Fruit fly (Drosophila melanogaster) whole organism, embryonic: ENCODE data around the gene CG15199.
A peak's percentile ranks its signal among the peaks of the same experiment; 100 is the strongest.

ENCODE experiments used
- Ada2b ChIP-seq: fragments of 200-800 bp; sonication (Bioruptor generic); IDR thresholded peaks from 2 replicates; pipeline ENCODE4 v1.3.6; 2022; ENCODE audit warnings: missing biosample characterization, missing genetic modification characterization
- Awh ChIP-seq: fragments of 200-800 bp; sonication (Bioruptor generic); IDR thresholded peaks from 2 replicates; pipeline ENCODE4, ENCODE4 v1.3.6; 2022; ENCODE audit warnings: missing biosample characterization, missing genetic modification characterization
- CG10274 ChIP-seq: fragments of 200-800 bp; sonication (Bioruptor generic); optimal IDR thresholded peaks from 3 replicates; lab custom pipeline; 2017; ENCODE audit warnings: missing biosample characterization, mild to moderate bottlenecking, missing genetic modification characterization
- CG10462 ChIP-seq: fragments of 200-800 bp; sonication (Bioruptor generic); optimal IDR thresholded peaks from 2 replicates; lab custom pipeline; 2016; ENCODE audit warnings: missing biosample characterization, missing genetic modification characterization
- CG12071 ChIP-seq: fragments of 200-800 bp; sonication (Bioruptor generic); optimal IDR thresholded peaks from 3 replicates; lab custom pipeline; 2018; ENCODE audit warnings: missing biosample characterization, mild to moderate bottlenecking, missing genetic modification characterization
- CG13894 ChIP-seq: fragments of 200-800 bp; sonication (Bioruptor generic); optimal IDR thresholded peaks from 3 replicates; lab custom pipeline; 2018; ENCODE audit warnings: missing biosample characterization, mild to moderate bottlenecking, missing genetic modification characterization, moderate library complexity
- CG17612 ChIP-seq: fragments of 200-800 bp; sonication (Bioruptor generic); IDR thresholded peaks from 2 replicates; pipeline ENCODE4 v1.3.6; 2022; ENCODE audit warnings: missing biosample characterization, missing genetic modification characterization
- CG17802 ChIP-seq: fragments of 200-800 bp; sonication (Bioruptor generic); optimal IDR thresholded peaks from 2 replicates; lab custom pipeline; 2018; ENCODE audit warnings: missing biosample characterization, mild to moderate bottlenecking, missing genetic modification characterization, moderate library complexity
- CG18476 ChIP-seq: fragments of 200-800 bp; sonication (Bioruptor generic); optimal IDR thresholded peaks from 2 replicates; lab custom pipeline; 2016; ENCODE audit warnings: missing biosample characterization, mild to moderate bottlenecking, missing genetic modification characterization
- CG2875 ChIP-seq: fragments of 200-800 bp; sonication (Bioruptor generic); optimal IDR thresholded peaks from 2 replicates; lab custom pipeline; 2017; ENCODE audit warnings: missing biosample characterization, mild to moderate bottlenecking, missing genetic modification characterization, missing genetic modification reagents
- CG31365 ChIP-seq: fragments of 200-800 bp; sonication (Bioruptor generic); optimal IDR thresholded peaks from 2 replicates; lab custom pipeline; 2018; ENCODE audit warnings: missing biosample characterization, mild to moderate bottlenecking, missing genetic modification characterization
- CG31388 ChIP-seq: fragments of 200-800 bp; sonication (Bioruptor generic); optimal IDR thresholded peaks from 2 replicates; lab custom pipeline; 2016; ENCODE audit warnings: missing biosample characterization, missing genetic modification characterization
- CG32767 ChIP-seq: fragments of 200-800 bp; sonication (Bioruptor generic); IDR thresholded peaks from 2 replicates; pipeline ENCODE4 v1.3.6; 2022; ENCODE audit warnings: missing biosample characterization, missing genetic modification characterization
- CG32772 ChIP-seq: fragments of 200-800 bp; sonication (Bioruptor generic); IDR thresholded peaks from 2 replicates; pipeline ENCODE4 v1.3.6; 2022; ENCODE audit warnings: missing biosample characterization, missing genetic modification characterization
- CG4360 ChIP-seq: fragments of 200-800 bp; sonication (Bioruptor generic); IDR thresholded peaks from 2 replicates; pipeline ENCODE4 v1.3.6; 2022; ENCODE audit warnings: missing biosample characterization, missing genetic modification characterization
- CG4730 ChIP-seq: fragments of 200-800 bp; sonication (Bioruptor generic); IDR thresholded peaks from 2 replicates; pipeline ENCODE4 v1.3.6; 2022; ENCODE audit warnings: missing biosample characterization, missing genetic modification characterization
- CG7839 ChIP-seq: fragments of 200-800 bp; sonication (Bioruptor generic); optimal IDR thresholded peaks from 3 replicates; lab custom pipeline; 2018; ENCODE audit warnings: missing biosample characterization, mild to moderate bottlenecking, missing genetic modification characterization, moderate library complexity
- CG8765 ChIP-seq: fragments of 200-800 bp; sonication (Bioruptor generic); IDR thresholded peaks from 2 replicates; pipeline ENCODE4 v1.3.6; 2022; ENCODE audit warnings: missing biosample characterization, missing genetic modification characterization
- H15 ChIP-seq: fragments of 200-800 bp; sonication (Bioruptor generic); IDR thresholded peaks from 3 replicates; pipeline ENCODE4 v1.3.6; 2022; ENCODE audit warnings: missing biosample characterization, missing genetic modification characterization
- HLH3B ChIP-seq: fragments of 200-800 bp; sonication (Bioruptor generic); IDR thresholded peaks from 2 replicates; pipeline ENCODE4 v1.3.6; 2022; ENCODE audit warnings: missing biosample characterization, missing genetic modification characterization
- Neu2 ChIP-seq: fragments of 200-800 bp; sonication (Bioruptor generic); optimal IDR thresholded peaks from 3 replicates; lab custom pipeline; 2016; ENCODE audit warnings: missing biosample characterization, missing genetic modification characterization, borderline replicate concordance
- NfI ChIP-seq: fragments of 200-800 bp; sonication (Bioruptor generic); optimal IDR thresholded peaks from 3 replicates; lab custom pipeline; 2018; ENCODE audit warnings: missing biosample characterization, mild to moderate bottlenecking, missing genetic modification characterization, moderate library complexity
- Ptx1 ChIP-seq: fragments of 200-800 bp; sonication (Bioruptor generic); IDR thresholded peaks from 2 replicates; pipeline ENCODE4 v1.3.6; 2022; ENCODE audit warnings: missing biosample characterization, missing genetic modification characterization
- ab ChIP-seq: fragments of 200-800 bp; sonication (Bioruptor generic); optimal IDR thresholded peaks from 2 replicates; lab custom pipeline; 2016; ENCODE audit warnings: missing biosample characterization, missing genetic modification characterization
- ac ChIP-seq: fragments of 200-800 bp; sonication (Bioruptor generic); optimal IDR thresholded peaks from 3 replicates; lab custom pipeline; 2017; ENCODE audit warnings: missing biosample characterization, mild to moderate bottlenecking, missing genetic modification characterization
- ato ChIP-seq: fragments of 200-800 bp; sonication (Bioruptor generic); IDR thresholded peaks from 2 replicates; pipeline ENCODE4 v1.3.6; 2022; ENCODE audit warnings: missing biosample characterization, missing genetic modification characterization; ENCODE audit not compliant: partially characterized antibody
- btn ChIP-seq: fragments of 200-800 bp; sonication (Bioruptor generic); optimal IDR thresholded peaks from 2 replicates; lab custom pipeline; 2016; ENCODE audit warnings: missing biosample characterization, missing genetic modification characterization
- chn ChIP-seq: fragments of 200-800 bp; sonication (Bioruptor generic); optimal IDR thresholded peaks from 2 replicates; lab custom pipeline; 2016; ENCODE audit warnings: missing biosample characterization, missing genetic modification characterization
- crc ChIP-seq: fragments of 200-800 bp; sonication (Bioruptor generic); optimal IDR thresholded peaks from 2 replicates; lab custom pipeline; 2016; ENCODE audit warnings: missing biosample characterization, missing genetic modification characterization
- crol ChIP-seq: fragments of 200-800 bp; sonication (Bioruptor generic); IDR thresholded peaks from 2 replicates; pipeline ENCODE4 v1.3.6; 2022; ENCODE audit warnings: missing biosample characterization, missing genetic modification characterization
- dm ChIP-seq: fragments of 200-800 bp; sonication (Bioruptor generic); optimal IDR thresholded peaks from 3 replicates; lab custom pipeline; 2016; ENCODE audit warnings: missing biosample characterization, missing genetic modification characterization
- emc ChIP-seq: fragments of 200-800 bp; sonication (Bioruptor generic); optimal IDR thresholded peaks from 2 replicates; lab custom pipeline; 2016; ENCODE audit warnings: missing biosample characterization, missing genetic modification characterization
- fd96Cb ChIP-seq: fragments of 200-800 bp; sonication (Bioruptor generic); optimal IDR thresholded peaks from 2 replicates; lab custom pipeline; 2018; ENCODE audit warnings: missing biosample characterization, mild to moderate bottlenecking, missing genetic modification characterization, moderate library complexity
- gce ChIP-seq: fragments of 200-800 bp; sonication (Bioruptor generic); IDR thresholded peaks from 3 replicates; pipeline ENCODE4 v1.3.6; 2022; ENCODE audit warnings: missing biosample characterization, missing genetic modification characterization
- jumu ChIP-seq: fragments of 200-800 bp; sonication (Bioruptor generic); optimal IDR thresholded peaks from 3 replicates; lab custom pipeline; 2016; ENCODE audit warnings: missing biosample characterization, missing genetic modification characterization
- ken ChIP-seq: fragments of 200-800 bp; sonication (Bioruptor generic); IDR thresholded peaks from 3 replicates; pipeline ENCODE4 v1.3.6; 2022; ENCODE audit warnings: missing biosample characterization, missing genetic modification characterization
- oc ChIP-seq: fragments of 200-800 bp; sonication (Bioruptor generic); optimal IDR thresholded peaks from 2 replicates; lab custom pipeline; 2018; ENCODE audit warnings: missing biosample characterization, mild to moderate bottlenecking, missing genetic modification characterization, moderate library complexity
- pan ChIP-seq, 4 experiments: fragments of >200 bp in 3 of 4; fragments of 200-800 bp in 1 of 4; sonication (Bioruptor generic) in 1 of 4; optimal IDR thresholded peaks in 3 of 4; IDR thresholded peaks in 1 of 4; 2 replicates each; pipeline versions ENCODE4 v1.3.6 to Lab custom; 2017 to 2022; ENCODE audit warnings: missing biosample characterization in 2 of 4, missing genetic modification characterization in 2 of 4, mixed read lengths in 1 of 4
- peb ChIP-seq: fragments of 200-800 bp; sonication (Bioruptor generic); IDR thresholded peaks from 2 replicates; pipeline ENCODE4 v1.3.6; 2022; ENCODE audit warnings: missing biosample characterization, missing genetic modification characterization
- phol ChIP-seq: fragments of 200-800 bp; sonication (Bioruptor generic); optimal IDR thresholded peaks from 3 replicates; lab custom pipeline; 2018; ENCODE audit warnings: missing biosample characterization, mild to moderate bottlenecking, missing genetic modification characterization, moderate library complexity
- pnt ChIP-seq: fragments of 200-800 bp; sonication (Bioruptor generic); optimal IDR thresholded peaks from 3 replicates; lab custom pipeline; 2016; ENCODE audit warnings: missing biosample characterization, missing genetic modification characterization
- pros ChIP-seq: fragments of 200-800 bp; sonication (Bioruptor generic); optimal IDR thresholded peaks from 3 replicates; lab custom pipeline; 2019; ENCODE audit warnings: missing biosample characterization, mild to moderate bottlenecking, missing genetic modification characterization, moderate library complexity
- sens-2 ChIP-seq: fragments of 200-800 bp; sonication (Bioruptor generic); IDR thresholded peaks from 2 replicates; pipeline ENCODE4 v1.3.6; 2022; ENCODE audit warnings: missing biosample characterization, missing genetic modification characterization
- sna ChIP-seq: fragments of 200-800 bp; sonication (Bioruptor generic); IDR thresholded peaks from 2 replicates; pipeline ENCODE4 v1.3.6; 2022; ENCODE audit warnings: missing biosample characterization, missing genetic modification characterization; ENCODE audit not compliant: partially characterized antibody
- so ChIP-seq: fragments of 200-800 bp; sonication (Bioruptor generic); IDR thresholded peaks from 3 replicates; pipeline ENCODE4 v1.3.6; 2022; ENCODE audit warnings: missing biosample characterization, missing genetic modification characterization
- tap ChIP-seq: fragments of 200-800 bp; optimal IDR thresholded peaks from 3 replicates; lab custom pipeline; 2019; ENCODE audit warnings: missing biosample characterization, mild to moderate bottlenecking, missing genetic modification characterization, moderate library complexity
- trh ChIP-seq: fragments of 200-800 bp; sonication (Bioruptor generic); optimal IDR thresholded peaks from 2 replicates; lab custom pipeline; 2016; ENCODE audit warnings: missing biosample characterization, missing genetic modification characterization
- tx ChIP-seq: fragments of 200-800 bp; sonication (Bioruptor generic); optimal IDR thresholded peaks from 2 replicates; lab custom pipeline; 2016; ENCODE audit warnings: missing biosample characterization, missing genetic modification characterization
- wdn ChIP-seq: fragments of 200-800 bp; sonication (Bioruptor generic); IDR thresholded peaks from 2 replicates; pipeline ENCODE4 v1.3.6; 2022; ENCODE audit warnings: missing biosample characterization, missing genetic modification characterization
- z ChIP-seq: fragments of 200-800 bp; sonication (Bioruptor generic); IDR thresholded peaks from 3 replicates; pipeline ENCODE4 v1.3.6; 2022; ENCODE audit warnings: missing biosample characterization, missing genetic modification characterization

Gene CG15199

DNA sequence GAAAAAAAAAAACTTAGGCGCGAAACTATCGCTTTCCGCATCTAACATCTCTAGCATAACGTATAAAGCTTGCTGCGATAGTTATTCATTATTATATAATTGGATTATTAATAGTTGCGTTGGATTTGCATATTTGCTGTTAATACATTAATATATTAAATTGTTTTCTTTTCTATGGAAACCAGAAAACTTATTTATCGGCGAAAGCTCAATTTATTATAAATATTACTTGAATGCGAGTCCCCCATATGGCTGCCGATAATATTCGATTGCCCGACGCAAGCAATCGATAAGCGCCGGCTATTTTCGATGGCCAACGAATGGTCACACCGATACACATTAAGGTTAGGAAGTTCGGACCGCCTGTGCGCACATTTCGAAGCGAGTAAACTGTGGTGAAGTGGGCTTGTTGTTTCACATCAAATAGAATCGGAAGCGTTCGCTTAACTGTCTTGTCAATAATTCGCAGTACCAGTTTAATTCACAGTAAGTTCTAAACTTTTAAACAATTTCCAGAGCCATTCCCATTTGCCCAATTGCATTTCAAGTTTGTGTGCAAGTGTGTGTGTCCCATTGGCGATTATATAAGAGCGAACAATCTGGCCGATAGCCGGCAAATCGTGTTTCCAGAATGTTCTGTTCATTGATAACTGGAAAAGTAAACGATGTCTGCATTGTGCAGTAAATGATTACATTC, 33.3 kb downstream of the CG15199 start, which contains the start of gene Hsp60A (continued):
- no peak for TF ChIP-seq pros
- peak; percentile 37 for TF ChIP-seq chn (GFP tag; lab: Kevin White, UChicago)
- no peak for TF ChIP-seq oc (tag; lab: Kevin White, UChicago)
- no peak for TF ChIP-seq wdn
- peak; percentile 66 for TF ChIP-seq phol
- TF ChIP-seq CG31365: no peak
- TF ChIP-seq Awh (GFP tag; lab: Robert Waterston, UW): no peak
- TF ChIP-seq CG10274 (GFP tag; lab: Kevin White, UChicago): no peak
- no peak for TF ChIP-seq emc (GFP tag; lab: Kevin White, UChicago)
- no peak for TF ChIP-seq crc
- no peak for TF ChIP-seq pnt (GFP tag; lab: Kevin White, UChicago)
- TF ChIP-seq z: no peak
- TF ChIP-seq pan (optimal IDR thresholded peaks at IDR 0.05; lab: Kevin White, UChicago): no peak
- TF ChIP-seq pan (GFP tag; optimal IDR thresholded peaks at IDR 0.05 in 1 of 2, IDR thresholded peaks at IDR 0.05 in 1 of 2): peak in 1 of 2 experiments; percentile 39
- TF ChIP-seq CG32767 (GFP tag; lab: Robert Waterston, UW): no peak
- TF ChIP-seq jumu: no peak
- TF ChIP-seq Neu2 (GFP tag; lab: Kevin White, UChicago): no peak
- 0 out of 3 replicates have a peak, but pooled peaks have one; percentile 42 for TF ChIP-seq ken
- no peak for TF ChIP-seq CG12071 (GFP tag; lab: Kevin White, UChicago)
- TF ChIP-seq CG10462: no peak
- 0 out of 2 replicates have a peak, but pooled peaks have one; percentile 15 for TF ChIP-seq CG4730 (GFP tag; lab: Robert Waterston, UW)
- TF ChIP-seq tap (tag; lab: Kevin White, UChicago): no peak
- no peak for TF ChIP-seq H15 (GFP tag; lab: Robert Waterston, UW)
- peak; percentile 34 for TF ChIP-seq NfI (GFP tag; lab: Kevin White, UChicago)
- TF ChIP-seq ato: peak; percentile 55; the same call in 1 of the 2 replicates
- no peak for TF ChIP-seq btn (GFP tag; lab: Kevin White, UChicago)
- TF ChIP-seq sens-2 (GFP tag; lab: Robert Waterston, UW): no peak
- peak; percentile 50 for TF ChIP-seq CG32772 (GFP tag; lab: Robert Waterston, UW)
- no peak for TF ChIP-seq tx (GFP tag; lab: Kevin White, UChicago)
- peak; percentile 56 for TF ChIP-seq CG13894 (tag; lab: Kevin White, UChicago)
- TF ChIP-seq CG18476 (GFP tag; lab: Kevin White, UChicago): peak; percentile 65
- TF ChIP-seq peb (GFP tag; lab: Robert Waterston, UW): no peak
- peak; percentile 8 for TF ChIP-seq CG31388 (GFP tag; lab: Kevin White, UChicago)
- TF ChIP-seq ac (GFP tag; lab: Kevin White, UChicago): no peak
- no peak for TF ChIP-seq CG4360
- no peak for TF ChIP-seq CG8765 (GFP tag; lab: Robert Waterston, UW)
- TF ChIP-seq Ptx1: peak; percentile 58
- TF ChIP-seq CG17802 (tag; lab: Kevin White, UChicago): no peak
- peak; percentile 76; the same call in 1 of the 2 replicates for TF ChIP-seq sna
- TF ChIP-seq HLH3B: 0 out of 2 replicates have a peak, but pooled peaks have one; percentile 28
- TF ChIP-seq crol: no peak
- TF ChIP-seq CG7839 (tag; lab: Kevin White, UChicago): peak; percentile 59
- no peak for TF ChIP-seq gce (GFP tag; lab: Robert Waterston, UW)
- no peak for TF ChIP-seq trh
- no peak for TF ChIP-seq ab (GFP tag; lab: Kevin White, UChicago)
- no peak for TF ChIP-seq CG17612 (GFP tag; lab: Robert Waterston, UW)
- no peak for TF ChIP-seq CG2875 (GFP tag; lab: Kevin White, UChicago)
- no peak for TF ChIP-seq dm (GFP tag; lab: Kevin White, UChicago)
- TF ChIP-seq so: no peak
- no peak for TF ChIP-seq Ada2b (GFP tag; lab: Robert Waterston, UW)
- peak; percentile 39 for TF ChIP-seq fd96Cb (tag; lab: Kevin White, UChicago)
